Worm (Caenorhabditis elegans) whole organism, L4 larva: Measurements from ENCODE around the gene R11D1.3.

Experiments
- F44E2.7 ChIP-seq: fragments of 200-800 bp; sonication (Bioruptor generic); IDR thresholded peaks from 2 replicates; pipeline ENCODE4 v2.1.2; 2022; ENCODE audit warnings: missing genetic modification characterization, missing compliant biosample characterization
- aly-2 ChIP-seq: sonication (generic microtip); optimal IDR thresholded peaks from 2 replicates; lab custom pipeline; 2018; ENCODE audit warnings: missing biosample characterization, missing genetic modification characterization
- ama-1 ChIP-seq: fragments of 150-350 bp; optimal IDR thresholded peaks from 2 replicates; lab custom pipeline; 2014; ENCODE audit warnings: inconsistent platforms, mixed read lengths
- fkh-10 ChIP-seq: fragments of 150-350 bp; optimal IDR thresholded peaks from 2 replicates; lab custom pipeline; 2014; ENCODE audit warnings: missing biosample characterization, missing genetic modification reagents, missing genetic modification characterization
- fos-1 ChIP-seq: fragments of 150-350 bp; optimal IDR thresholded peaks from 2 replicates; lab custom pipeline; 2014; ENCODE audit warnings: missing biosample characterization, missing genetic modification characterization
- lin-13 ChIP-seq: fragments of 150-350 bp; optimal IDR thresholded peaks from 2 replicates; lab custom pipeline; 2014; ENCODE audit warnings: missing biosample characterization, missing genetic modification reagents, missing genetic modification characterization
- lin-15B ChIP-seq: fragments of 150-350 bp; sonication (generic microtip); optimal IDR thresholded peaks from 3 replicates; lab custom pipeline; 2014; ENCODE audit warnings: missing biosample characterization, missing genetic modification characterization
- mdl-1 ChIP-seq, 2 experiments: fragments of 150-350 bp in 1 of 2; sonication (generic microtip) in 1 of 2; optimal IDR thresholded peaks; 2 replicates each; lab custom pipeline; 2014 to 2017; ENCODE audit warnings: missing biosample characterization in 2 of 2, missing genetic modification characterization in 2 of 2
- mxl-3 ChIP-seq: fragments of 200-800 bp; sonication (Bioruptor generic); optimal IDR thresholded peaks from 2 replicates; lab custom pipeline; 2018; ENCODE audit warnings: mild to moderate bottlenecking, missing genetic modification characterization, missing compliant biosample characterization
- nhr-10 ChIP-seq: fragments of 150-350 bp; optimal IDR thresholded peaks from 2 replicates; lab custom pipeline; 2014; ENCODE audit warnings: missing biosample characterization, missing genetic modification characterization
- nhr-11 ChIP-seq: fragments of 150-350 bp; optimal IDR thresholded peaks from 2 replicates; lab custom pipeline; 2014; ENCODE audit warnings: missing biosample characterization, missing genetic modification characterization
- zag-1 ChIP-seq: fragments of 150-350 bp; optimal IDR thresholded peaks from 2 replicates; lab custom pipeline; 2014; ENCODE audit warnings: missing biosample characterization, missing genetic modification characterization

DNA sequence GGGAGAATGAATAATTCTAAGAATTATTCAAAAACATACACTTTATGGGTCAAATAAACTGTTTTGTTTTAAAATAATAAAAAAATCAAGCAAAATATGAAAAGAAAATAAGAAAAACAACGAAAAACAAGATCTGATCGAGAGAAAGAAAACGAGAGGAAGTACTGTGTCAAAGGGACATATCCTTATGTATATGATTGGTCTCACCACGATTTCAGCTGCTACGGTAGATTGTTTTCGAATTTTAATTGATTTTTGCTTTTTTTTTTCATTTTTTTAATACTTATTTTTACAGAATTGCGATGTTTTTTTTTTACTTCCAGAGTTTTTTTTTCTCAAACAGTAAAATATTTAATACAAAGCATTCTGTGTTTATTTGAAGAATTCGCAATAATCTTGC, 15.1 kb downstream of the R11D1.3 start:
- TF ChIP-seq lin-15B (tag; lab: Kevin White, UChicago) (no peak), lin-13 (GFP tag; lab: Kevin White, UChicago) (no peak), nhr-10 (tag; lab: Kevin White, UChicago) (no peak), zag-1 (tag; lab: Kevin White, UChicago) (no peak), fos-1 (tag; lab: Kevin White, UChicago) (no peak), mdl-1 (tag; optimal IDR thresholded peaks at IDR 0.05; lab: Kevin White, UChicago) (no peak), F44E2.7 (GFP tag; lab: Robert Waterston, UW) (no peak), ama-1 (no peak), aly-2 (tag; lab: Kevin White, UChicago) (no peak), mxl-3 (GFP tag; lab: Kevin White, UChicago) (no peak), fkh-10 (GFP tag; lab: Kevin White, UChicago) (no peak), nhr-11 (tag; lab: Kevin White, UChicago) (no peak)
